Fruit fly (Drosophila melanogaster): ENCODE results near the gene CG6951.

dm6 chr3L:20199569-20200247 is 41.4 kb upstream of the CG6951 start, which contains the start of gene CG42833:
- no peak for TF ChIP-seq Dll (optimal IDR thresholded peaks at IDR 0.05)
- TF ChIP-seq usp (GFP tag; optimal IDR thresholded peaks at IDR 0.05) = no peak
- no peak for TF ChIP-seq pan (optimal IDR thresholded peaks at IDR 0.05)
- TF ChIP-seq CG8478 (optimal IDR thresholded peaks at IDR 0.05) = no peak
- TF ChIP-seq psq (optimal IDR thresholded peaks at IDR 0.05) = no peak

All from whole organism.